Fruit fly (Drosophila melanogaster): ENCODE data around the gene Tm2.

Tm2 gene

dm6 chr3R:15286024-15286692 lies 23.8 kb upstream of the Tm2 start (continued):
- TF ChIP-seq sug (tag; optimal IDR thresholded peaks at IDR 0.05) (no peak), CG1024 (GFP tag; IDR thresholded peaks at IDR 0.05) (no peak), CG30431 (GFP tag; optimal IDR thresholded peaks at IDR 0.05) (no peak), jing (GFP tag; optimal IDR thresholded peaks at IDR 0.05) (no peak), kah (GFP tag; optimal IDR thresholded peaks at IDR 0.05) (no peak), tio (GFP tag; optimal IDR thresholded peaks at IDR 0.05) (no peak), pb (GFP tag; optimal IDR thresholded peaks at IDR 0.05) (no peak), stwl (tag; optimal IDR thresholded peaks at IDR 0.05) (peak; percentile 84), HmgD (GFP tag; optimal IDR thresholded peaks at IDR 0.05) (peak; percentile 29), Ssrp (tag; optimal IDR thresholded peaks at IDR 0.05) (no peak), pan (optimal IDR thresholded peaks at IDR 0.05) (no peak), pan (GFP tag; optimal IDR thresholded peaks at IDR 0.05 in 1 of 2, IDR thresholded peaks at IDR 0.05 in 1 of 2) (no peak), ara (GFP tag; IDR thresholded peaks at IDR 0.05) (no peak), Nf-YB (GFP tag; optimal IDR thresholded peaks at IDR 0.05) (no peak), yki (optimal IDR thresholded peaks at IDR 0.05) (peak; percentile 1), Hand (GFP tag; optimal IDR thresholded peaks at IDR 0.05) (peak; percentile 25), Atf-2 (GFP tag; optimal IDR thresholded peaks at IDR 0.05) (no peak), scrt (GFP tag; optimal IDR thresholded peaks at IDR 0.05) (no peak), CG6854 (GFP tag; optimal IDR thresholded peaks at IDR 0.05) (no peak), CG10431 (GFP tag; optimal IDR thresholded peaks at IDR 0.05) (no peak), gcm (GFP tag; optimal IDR thresholded peaks at IDR 0.05) (no peak), CG30020 (tag; optimal IDR thresholded peaks at IDR 0.05) (peak; percentile 29), gfzf (GFP tag; optimal IDR thresholded peaks at IDR 0.05) (peak; percentile 53), Hr51 (GFP tag; optimal IDR thresholded peaks at IDR 0.05) (no peak), Max (GFP tag; optimal IDR thresholded peaks at IDR 0.05) (no peak), nau (GFP tag; optimal IDR thresholded peaks at IDR 0.05) (no peak), CG8388 (GFP tag; optimal IDR thresholded peaks at IDR 0.05) (no peak), CG3281 (GFP tag; optimal IDR thresholded peaks at IDR 0.05) (no peak), seq (GFP tag; IDR thresholded peaks at IDR 0.05) (no peak), btn (GFP tag; optimal IDR thresholded peaks at IDR 0.05) (no peak), sens (GFP tag) (peak; percentile 61), ERR (GFP tag; optimal IDR thresholded peaks at IDR 0.05) (no peak), grau (tag; optimal IDR thresholded peaks at IDR 0.05) (no peak), disco-r (GFP tag; optimal IDR thresholded peaks at IDR 0.05) (no peak), gem (tag; optimal IDR thresholded peaks at IDR 0.05) (no peak), cad (GFP tag; optimal IDR thresholded peaks at IDR 0.05) (no peak), CG17802 (tag; optimal IDR thresholded peaks at IDR 0.05) (no peak), CG3065 (GFP tag; optimal IDR thresholded peaks at IDR 0.05) (no peak), ase (GFP tag; IDR thresholded peaks at IDR 0.05) (no peak), Bgb (GFP tag; IDR thresholded peaks at IDR 0.05; ENCODE audit: partially characterized antibody) (no peak)

- TF ChIP-seq CG3163 (GFP tag; optimal IDR thresholded peaks at IDR 0.05) (peak; percentile 24), slp2 (GFP tag; optimal IDR thresholded peaks at IDR 0.05) (no peak), knrl (GFP tag; IDR thresholded peaks at IDR 0.05; ENCODE audit: partially characterized antibody) (no peak), ftz-f1 (GFP tag; optimal IDR thresholded peaks at IDR 0.05) (peak; percentile 17), CG34376 (GFP tag; optimal IDR thresholded peaks at IDR 0.05) (peak; percentile 64), gcm (GFP tag; optimal IDR thresholded peaks at IDR 0.05) (peak; percentile 30), HLH4C (GFP tag; IDR thresholded peaks at IDR 0.05; ENCODE audit: partially characterized antibody) (no peak), CG13296 (GFP tag; optimal IDR thresholded peaks at IDR 0.05) (no peak), CG10979 (tag; optimal IDR thresholded peaks at IDR 0.05) (no peak), HLHmδ (GFP tag; optimal IDR thresholded peaks at IDR 0.05) (peak; percentile 50), CG16815 (GFP tag; optimal IDR thresholded peaks at IDR 0.05) (no peak), ci (GFP tag; IDR thresholded peaks at IDR 0.05) (no peak), fd96Cb (tag; optimal IDR thresholded peaks at IDR 0.05) (no peak), Deaf1 (tag; optimal IDR thresholded peaks at IDR 0.05) (no peak)
Measured at dm6 chr3R:15286693-15287041, 23.3 kb upstream of the Tm2 start.
